Fruit fly (Drosophila melanogaster) whole organism, embryonic: ENCODE data around the gene HP5.

Source experiments
- Aef1 ChIP-seq: fragments of 200-800 bp; sonication (Bioruptor generic); IDR thresholded peaks from 3 replicates; pipeline ENCODE4 v1.3.6; 2022; ENCODE audit warnings: missing biosample characterization, missing genetic modification characterization
- CG10959 ChIP-seq: fragments of 200-800 bp; sonication (Bioruptor generic); IDR thresholded peaks from 2 replicates; pipeline ENCODE4 v1.3.6; 2022; ENCODE audit warnings: missing biosample characterization, missing genetic modification characterization
- CG11085 ChIP-seq: fragments of 200-800 bp; sonication (Bioruptor generic); IDR thresholded peaks from 2 replicates; pipeline ENCODE4 v1.3.6; 2022; ENCODE audit warnings: missing biosample characterization, missing genetic modification characterization
- CG14965 ChIP-seq: fragments of 200-800 bp; sonication (Bioruptor generic); optimal IDR thresholded peaks from 2 replicates; lab custom pipeline; 2016; ENCODE audit warnings: missing biosample characterization, missing genetic modification characterization, borderline replicate concordance
- CG16863 ChIP-seq: fragments of 200-800 bp; sonication (Bioruptor generic); optimal IDR thresholded peaks from 3 replicates; lab custom pipeline; 2016; ENCODE audit warnings: missing biosample characterization, missing genetic modification characterization
- CG17186 ChIP-seq: fragments of 200-800 bp; sonication (Bioruptor generic); optimal IDR thresholded peaks from 3 replicates; lab custom pipeline; 2017; ENCODE audit warnings: missing biosample characterization, missing genetic modification reagents, missing genetic modification characterization
- CG17385 ChIP-seq: fragments of 200-800 bp; sonication (Bioruptor generic); optimal IDR thresholded peaks from 3 replicates; lab custom pipeline; 2018; ENCODE audit warnings: missing biosample characterization, mild to moderate bottlenecking, missing genetic modification characterization
- CG18476 ChIP-seq: fragments of 200-800 bp; sonication (Bioruptor generic); optimal IDR thresholded peaks from 2 replicates; lab custom pipeline; 2016; ENCODE audit warnings: missing biosample characterization, mild to moderate bottlenecking, missing genetic modification characterization
- CG2116 ChIP-seq: fragments of 200-800 bp; sonication (Bioruptor generic); optimal IDR thresholded peaks from 3 replicates; lab custom pipeline; 2018; ENCODE audit warnings: missing biosample characterization, mild to moderate bottlenecking, missing genetic modification characterization
- CG2712 ChIP-seq: fragments of 200-800 bp; optimal IDR thresholded peaks from 3 replicates; lab custom pipeline; 2019; ENCODE audit warnings: missing biosample characterization, mild to moderate bottlenecking, missing genetic modification characterization, moderate library complexity
- CG30431 ChIP-seq: fragments of 200-800 bp; sonication (Bioruptor generic); optimal IDR thresholded peaks from 2 replicates; lab custom pipeline; 2017; ENCODE audit warnings: missing biosample characterization, missing genetic modification characterization
- CG3281 ChIP-seq: fragments of 200-800 bp; sonication (Bioruptor generic); optimal IDR thresholded peaks from 3 replicates; lab custom pipeline; 2017; ENCODE audit warnings: missing biosample characterization, mild to moderate bottlenecking, missing genetic modification characterization
- CG4360 ChIP-seq: fragments of 200-800 bp; sonication (Bioruptor generic); IDR thresholded peaks from 2 replicates; pipeline ENCODE4 v1.3.6; 2022; ENCODE audit warnings: missing biosample characterization, missing genetic modification characterization
- CG4617 ChIP-seq: fragments of 200-800 bp; sonication (Bioruptor generic); optimal IDR thresholded peaks from 3 replicates; lab custom pipeline; 2016; ENCODE audit warnings: missing biosample characterization, missing genetic modification characterization, borderline replicate concordance
- CG7928 ChIP-seq: fragments of 200-800 bp; sonication (Bioruptor generic); optimal IDR thresholded peaks from 2 replicates; lab custom pipeline; 2017; ENCODE audit warnings: missing biosample characterization, mild to moderate bottlenecking, missing genetic modification characterization
- CG9817 ChIP-seq: fragments of 200-800 bp; sonication (Bioruptor generic); optimal IDR thresholded peaks from 2 replicates; lab custom pipeline; 2018; ENCODE audit warnings: missing biosample characterization, mild to moderate bottlenecking, missing genetic modification characterization, moderate library complexity
- E2f1 ChIP-seq: fragments of 200-800 bp; sonication (Bioruptor generic); IDR thresholded peaks from 2 replicates; pipeline ENCODE4 v1.3.6; 2022; ENCODE audit warnings: missing biosample characterization, missing genetic modification characterization
- H2.0 ChIP-seq: fragments of 200-800 bp; sonication (Bioruptor generic); IDR thresholded peaks from 2 replicates; pipeline ENCODE4 v1.3.6; 2022; ENCODE audit warnings: missing biosample characterization, missing genetic modification characterization
- Hmr ChIP-seq: fragments of 200-800 bp; sonication (Bioruptor generic); optimal IDR thresholded peaks from 3 replicates; lab custom pipeline; 2017; ENCODE audit warnings: mild to moderate bottlenecking, missing biosample characterization, missing genetic modification reagents, missing genetic modification characterization
- Mes4 ChIP-seq: fragments of 200-800 bp; sonication (Bioruptor generic); optimal IDR thresholded peaks from 2 replicates; lab custom pipeline; 2016; ENCODE audit warnings: missing biosample characterization, missing genetic modification characterization
- Spps ChIP-seq: fragments of 200-800 bp; sonication (Bioruptor generic); optimal IDR thresholded peaks from 2 replicates; lab custom pipeline; 2018; ENCODE audit warnings: missing biosample characterization, mild to moderate bottlenecking, missing genetic modification characterization
- Sry-δ ChIP-seq: fragments of 200-800 bp; sonication (Bioruptor generic); optimal IDR thresholded peaks from 2 replicates; lab custom pipeline; 2016; ENCODE audit warnings: missing biosample characterization, missing genetic modification characterization
- Tbp ChIP-seq: fragments of >200 bp; optimal IDR thresholded peaks from 2 replicates; lab custom pipeline; 2018; ENCODE audit warnings: missing biosample characterization, missing genetic modification characterization
- Trl ChIP-seq, 3 experiments: fragments of >200 bp in 2 of 3; fragments of 200-800 bp in 1 of 3; sonication (Bioruptor generic) in 1 of 3; optimal IDR thresholded peaks; 2 replicates in 1 of 3; 3 replicates in 2 of 3; lab custom pipeline; 2016 to 2017; ENCODE audit warnings: missing biosample characterization in 1 of 3, missing genetic modification characterization in 1 of 3
- cg ChIP-seq: fragments of 200-800 bp; sonication (Bioruptor generic); optimal IDR thresholded peaks from 3 replicates; lab custom pipeline; 2019; ENCODE audit warnings: missing biosample characterization, mild to moderate bottlenecking, missing genetic modification characterization, moderate library complexity
- ci ChIP-seq: fragments of 200-800 bp; sonication (Bioruptor generic); IDR thresholded peaks from 3 replicates; pipeline ENCODE4 v1.3.6; 2022; ENCODE audit warnings: missing biosample characterization, missing genetic modification characterization
- crc ChIP-seq: fragments of 200-800 bp; sonication (Bioruptor generic); optimal IDR thresholded peaks from 2 replicates; lab custom pipeline; 2016; ENCODE audit warnings: missing biosample characterization, missing genetic modification characterization
- crol ChIP-seq: fragments of 200-800 bp; sonication (Bioruptor generic); IDR thresholded peaks from 2 replicates; pipeline ENCODE4 v1.3.6; 2022; ENCODE audit warnings: missing biosample characterization, missing genetic modification characterization
- danr ChIP-seq: fragments of 200-800 bp; sonication (Bioruptor generic); IDR thresholded peaks from 2 replicates; pipeline ENCODE4 v1.3.6; 2022; ENCODE audit warnings: missing biosample characterization, missing genetic modification characterization
- dati ChIP-seq: fragments of 200-800 bp; sonication (Bioruptor generic); IDR thresholded peaks from 2 replicates; pipeline ENCODE4 v1.3.6; 2022; ENCODE audit warnings: missing biosample characterization, missing genetic modification characterization
- gcm ChIP-seq: fragments of 200-800 bp; sonication (Bioruptor generic); optimal IDR thresholded peaks from 2 replicates; lab custom pipeline; 2019; ENCODE audit warnings: missing biosample characterization, mild to moderate bottlenecking, missing genetic modification characterization, moderate library complexity
- hth ChIP-seq: fragments of >200 bp; optimal IDR thresholded peaks from 2 replicates; lab custom pipeline; 2017; ENCODE audit warnings: inconsistent platforms
- maf-S ChIP-seq: fragments of 200-800 bp; sonication (Bioruptor generic); optimal IDR thresholded peaks from 2 replicates; lab custom pipeline; 2016; ENCODE audit warnings: missing biosample characterization, missing genetic modification characterization
- odd ChIP-seq: fragments of 200-800 bp; sonication (Bioruptor generic); optimal IDR thresholded peaks from 2 replicates; lab custom pipeline; 2017; ENCODE audit warnings: missing biosample characterization, mild to moderate bottlenecking, missing genetic modification characterization
- prd ChIP-seq, 3 experiments: fragments of >200 bp in 2 of 3; fragments of 200-800 bp in 1 of 3; sonication (Bioruptor generic) in 1 of 3; optimal IDR thresholded peaks in 2 of 3; IDR thresholded peaks in 1 of 3; 2 replicates in 2 of 3; 3 replicates in 1 of 3; pipeline versions ENCODE4 v1.3.6 to Lab custom; 2017 to 2022; ENCODE audit warnings: missing biosample characterization in 1 of 3, missing genetic modification characterization in 1 of 3
- sens ChIP-seq: fragments of 200-800 bp; sonication (Bioruptor generic); peaks from one replicate; lab custom pipeline; 2016; ENCODE audit warnings: missing biosample characterization, missing genetic modification characterization
- slbo ChIP-seq: fragments of 200-800 bp; sonication (Bioruptor generic); IDR thresholded peaks from 2 replicates; pipeline ENCODE4 v1.3.6; 2022; ENCODE audit warnings: missing biosample characterization, missing genetic modification characterization
- slou ChIP-seq: fragments of 200-800 bp; sonication (Bioruptor generic); optimal IDR thresholded peaks from 3 replicates; lab custom pipeline; 2016; ENCODE audit warnings: missing biosample characterization, missing genetic modification characterization
- sna ChIP-seq: fragments of 200-800 bp; sonication (Bioruptor generic); IDR thresholded peaks from 2 replicates; pipeline ENCODE4 v1.3.6; 2022; ENCODE audit warnings: missing biosample characterization, missing genetic modification characterization; ENCODE audit not compliant: partially characterized antibody
- ssp ChIP-seq: fragments of 200-800 bp; sonication (Bioruptor generic); IDR thresholded peaks from 2 replicates; pipeline ENCODE4 v1.3.6; 2022; ENCODE audit warnings: missing biosample characterization, missing genetic modification characterization
- usp ChIP-seq: fragments of >200 bp; optimal IDR thresholded peaks from 2 replicates; lab custom pipeline; 2017; ENCODE audit warnings: missing biosample characterization, missing genetic modification characterization

HP5 gene

dm6 chrX:11452846-11453391, 1.7 kb upstream of the HP5 start (continued):
- TF ChIP-seq E2f1 (GFP tag; lab: Robert Waterston, UW), result peak; percentile 89
- TF ChIP-seq Spps (tag; lab: Kevin White, UChicago), result no peak
- peak; percentile 96 for TF ChIP-seq ci (GFP tag; lab: Robert Waterston, UW)
- TF ChIP-seq CG7928 (GFP tag; lab: Kevin White, UChicago), result no peak
- TF ChIP-seq CG18476 (GFP tag; lab: Kevin White, UChicago), result peak; percentile 64
- TF ChIP-seq Tbp, result no peak

DNA sequence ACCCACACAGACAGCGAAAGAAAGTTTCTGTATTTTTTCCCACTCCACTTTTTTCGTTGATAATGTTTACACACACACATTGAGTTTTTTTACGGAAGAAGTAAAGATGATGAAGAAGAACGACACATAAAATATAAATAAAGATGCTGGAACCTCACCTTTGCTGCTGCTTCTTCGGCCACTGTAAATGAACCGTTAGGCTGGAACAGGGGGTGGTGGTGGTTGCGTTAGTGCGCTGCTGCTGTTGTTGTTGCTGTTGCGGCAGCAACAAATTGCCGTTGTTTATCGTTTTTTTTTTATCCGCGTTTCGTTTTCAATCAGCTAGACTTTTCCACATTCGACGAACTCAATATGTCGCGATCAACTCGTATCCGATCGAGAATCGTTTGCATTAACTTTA, 948 bp upstream of the HP5 start:
- TF ChIP-seq hth (lab: Kevin White, UChicago) (no peak), dati (no peak), CG9817 (tag; lab: Kevin White, UChicago) (no peak), CG4360 (GFP tag; lab: Robert Waterston, UW) (peak; percentile 60), CG2712 (peak; percentile 3), CG10959 (GFP tag; lab: Robert Waterston, UW) (no peak), gcm (no peak), CG4617 (GFP tag; lab: Kevin White, UChicago) (no peak), Aef1 (GFP tag; lab: Robert Waterston, UW) (0 out of 3 replicates have a peak, but pooled peaks have one; percentile 16), crol (GFP tag; lab: Robert Waterston, UW) (peak; percentile 72), CG17385 (GFP tag; lab: Kevin White, UChicago) (peak; percentile 80), CG11085 (GFP tag; lab: Robert Waterston, UW) (no peak), Hmr (no peak), prd (optimal IDR thresholded peaks at IDR 0.05; lab: Kevin White, UChicago) (no peak), prd (GFP tag; IDR thresholded peaks at IDR 0.05; lab: Robert Waterston, UW) (no peak), maf-S (no peak), usp (no peak), sens (GFP tag; lab: Kevin White, UChicago) (peak; percentile 50), Mes4 (no peak), odd (no peak), Sry-δ (GFP tag; lab: Kevin White, UChicago) (no peak)
- TF ChIP-seq, all 482 proteins: peak for 6

- TF ChIP-seq sna (GFP tag; lab: Robert Waterston, UW) (no peak), CG17186 (GFP tag; lab: Kevin White, UChicago) (no peak), CG3281 (GFP tag; lab: Kevin White, UChicago) (no peak), CG30431 (GFP tag; lab: Kevin White, UChicago) (no peak), danr (no peak), Trl (optimal IDR thresholded peaks at IDR 0.05; lab: Kevin White, UChicago) (no peak), Trl (GFP tag; optimal IDR thresholded peaks at IDR 0.05; lab: Kevin White, UChicago) (no peak), cg (GFP tag; lab: Kevin White, UChicago) (no peak), crc (GFP tag; lab: Kevin White, UChicago) (no peak), CG14965 (GFP tag; lab: Kevin White, UChicago) (no peak), CG2116 (no peak), ssp (no peak), H2.0 (GFP tag; lab: Robert Waterston, UW) (no peak), slbo (GFP tag; lab: Robert Waterston, UW) (no peak), slou (GFP tag; lab: Kevin White, UChicago) (no peak), CG16863 (GFP tag; lab: Kevin White, UChicago) (no peak), Hmr (no peak)
Observed at dm6 chrX:11457149-11457548, 2.6 kb downstream of the HP5 start.
